Fruit fly (Drosophila melanogaster): Measurements from ENCODE around the gene CG31274.

Gene CG31274

dm6 chr3R:16987220-16987923 is 5.4 kb upstream of the CG31274 start, which contains the start of gene CG18622 (continued):
- TF ChIP-seq CG8924 (tag; optimal IDR thresholded peaks at IDR 0.05) (no peak), z (GFP tag; IDR thresholded peaks at IDR 0.05) (no peak; the same call in 2 of the 3 replicates), Fer1 (GFP tag; optimal IDR thresholded peaks at IDR 0.05) (no peak), pb (GFP tag; optimal IDR thresholded peaks at IDR 0.05) (no peak), tup (GFP tag; optimal IDR thresholded peaks at IDR 0.05) (no peak), CG3065 (GFP tag; optimal IDR thresholded peaks at IDR 0.05) (no peak), grau (tag; optimal IDR thresholded peaks at IDR 0.05) (no peak), zf30C (GFP tag; optimal IDR thresholded peaks at IDR 0.05) (no peak), CG33557 (GFP tag; optimal IDR thresholded peaks at IDR 0.05) (no peak), Oli (tag; optimal IDR thresholded peaks at IDR 0.05) (no peak), repo (GFP tag; optimal IDR thresholded peaks at IDR 0.05) (no peak), CG4328 (GFP tag; optimal IDR thresholded peaks at IDR 0.05) (no peak), Drgx (GFP tag; IDR thresholded peaks at IDR 0.05) (no peak), fru (optimal IDR thresholded peaks at IDR 0.05) (no peak), prd (optimal IDR thresholded peaks at IDR 0.05) (no peak), prd (GFP tag; IDR thresholded peaks at IDR 0.05) (no peak), CG9876 (GFP tag; optimal IDR thresholded peaks at IDR 0.05) (no peak), ap (GFP tag; IDR thresholded peaks at IDR 0.05) (no peak), CG17328 (GFP tag; IDR thresholded peaks at IDR 0.05) (no peak), tx (GFP tag; optimal IDR thresholded peaks at IDR 0.05) (no peak), Dip3 (GFP tag; optimal IDR thresholded peaks at IDR 0.05) (no peak), CG18599 (GFP tag; optimal IDR thresholded peaks at IDR 0.05) (peak; percentile 28), sr (GFP tag; IDR thresholded peaks at IDR 0.05) (no peak), maf-S (GFP tag; optimal IDR thresholded peaks at IDR 0.05) (no peak), inv (GFP tag; IDR thresholded peaks at IDR 0.05; ENCODE audit: partially characterized antibody) (no peak), ara (GFP tag; IDR thresholded peaks at IDR 0.05) (no peak), bigmax (GFP tag; optimal IDR thresholded peaks at IDR 0.05) (no peak), CG17802 (tag; optimal IDR thresholded peaks at IDR 0.05) (no peak), YL-1 (GFP tag; optimal IDR thresholded peaks at IDR 0.05) (no peak), CG13123 (GFP tag; optimal IDR thresholded peaks at IDR 0.05) (no peak), CG2678 (tag; optimal IDR thresholded peaks at IDR 0.05) (no peak), h (optimal IDR thresholded peaks at IDR 0.05) (no peak), knrl (GFP tag; IDR thresholded peaks at IDR 0.05; ENCODE audit: partially characterized antibody) (no peak), Doc2 (GFP tag; IDR thresholded peaks at IDR 0.05) (no peak), HHEX (GFP tag; optimal IDR thresholded peaks at IDR 0.05) (no peak), exex (tag; optimal IDR thresholded peaks at IDR 0.05) (no peak), onecut (GFP tag; IDR thresholded peaks at IDR 0.05) (peak; percentile 41; the same call in 1 of the 2 replicates), unc-4 (GFP tag; IDR thresholded peaks at IDR 0.05; ENCODE audit: partially characterized antibody) (no peak), HLH4C (GFP tag; IDR thresholded peaks at IDR 0.05; ENCODE audit: partially characterized antibody) (no peak), Eip74EF (GFP tag; optimal IDR thresholded peaks at IDR 0.05) (no peak), sisA (GFP tag; IDR thresholded peaks at IDR 0.05) (no peak), Sox102F (GFP tag; optimal IDR thresholded peaks at IDR 0.05) (peak; percentile 28), wdn (GFP tag; IDR thresholded peaks at IDR 0.05) (no peak), shn (GFP tag; optimal IDR thresholded peaks at IDR 0.05) (no peak), E2f1 (GFP tag; IDR thresholded peaks at IDR 0.05) (no peak), Sry-δ (GFP tag; optimal IDR thresholded peaks at IDR 0.05) (no peak), CG31441 (GFP tag; IDR thresholded peaks at IDR 0.05) (no peak), usp (GFP tag; optimal IDR thresholded peaks at IDR 0.05) (no peak), CG10321 (GFP tag; IDR thresholded peaks at IDR 0.05) (no peak), CG14667 (GFP tag; IDR thresholded peaks at IDR 0.05) (no peak), scrt (GFP tag; optimal IDR thresholded peaks at IDR 0.05) (no peak), CG13296 (GFP tag; optimal IDR thresholded peaks at IDR 0.05) (no peak)
